Worm (Caenorhabditis elegans) whole organism, L2 larva: ENCODE measurements around the gene Y71H2AM.20.

Source experiments
- F13H6.1 ChIP-seq: sonication (generic microtip); optimal IDR thresholded peaks from 2 replicates; lab custom pipeline; 2016; ENCODE audit warnings: missing genetic modification characterization, missing compliant biosample characterization
- aly-2 ChIP-seq: fragments of 150-350 bp; optimal IDR thresholded peaks from 2 replicates; lab custom pipeline; 2014; ENCODE audit warnings: missing biosample characterization, missing genetic modification characterization
- ama-1 ChIP-seq: fragments of 150-350 bp; optimal IDR thresholded peaks from 2 replicates; lab custom pipeline; 2018; ENCODE audit warnings: inconsistent platforms
- blmp-1 ChIP-seq: sonication (generic microtip); optimal IDR thresholded peaks from 2 replicates; lab custom pipeline; 2017; ENCODE audit warnings: missing genetic modification characterization, mild to moderate bottlenecking, missing compliant biosample characterization, antibody characterized with exemption, moderate library complexity; ENCODE audit not compliant: insufficient read depth
- ceh-82 ChIP-seq: fragments of 150-350 bp; optimal IDR thresholded peaks from 2 replicates; lab custom pipeline; 2014; ENCODE audit warnings: missing biosample characterization, missing genetic modification characterization
- crh-2 ChIP-seq: sonication (generic microtip); optimal IDR thresholded peaks from 2 replicates; lab custom pipeline; 2017; ENCODE audit warnings: missing biosample characterization, missing genetic modification characterization
- elt-1 ChIP-seq: fragments of 150-350 bp; optimal IDR thresholded peaks from 2 replicates; lab custom pipeline; 2014; ENCODE audit warnings: missing biosample characterization, missing genetic modification characterization
- fos-1 ChIP-seq: fragments of 150-350 bp; optimal IDR thresholded peaks from 2 replicates; lab custom pipeline; 2014; ENCODE audit warnings: missing biosample characterization, missing genetic modification characterization
- gmeb-1 ChIP-seq: fragments of 150-350 bp; optimal IDR thresholded peaks from 2 replicates; lab custom pipeline; 2014; ENCODE audit warnings: missing biosample characterization, missing genetic modification characterization
- lsy-2 ChIP-seq, 2 experiments: fragments of 150-350 bp in 1 of 2; sonication (generic microtip) in 1 of 2; optimal IDR thresholded peaks; 2 replicates each; lab custom pipeline; 2014 to 2017; ENCODE audit warnings: missing biosample characterization in 2 of 2, missing genetic modification characterization in 2 of 2
- mab-5 ChIP-seq: fragments of 150-350 bp; optimal IDR thresholded peaks from 2 replicates; lab custom pipeline; 2014; ENCODE audit warnings: missing biosample characterization, missing genetic modification characterization
- mdl-1 ChIP-seq, 2 experiments: fragments of 150-350 bp in 1 of 2; sonication (generic microtip) in 1 of 2; optimal IDR thresholded peaks; 2 replicates each; lab custom pipeline; 2017; ENCODE audit warnings: missing biosample characterization in 2 of 2, missing genetic modification characterization in 2 of 2
- nhr-23 ChIP-seq: fragments of 150-350 bp; optimal IDR thresholded peaks from 2 replicates; lab custom pipeline; 2014; ENCODE audit warnings: missing biosample characterization, missing genetic modification reagents, missing genetic modification characterization
- skn-1 ChIP-seq: sonication (generic microtip); optimal IDR thresholded peaks from 2 replicates; lab custom pipeline; 2017; ENCODE audit warnings: missing biosample characterization, missing genetic modification characterization
- sma-9 ChIP-seq, 2 experiments: fragments of 150-350 bp in 1 of 2; sonication (generic microtip) in 1 of 2; optimal IDR thresholded peaks; 2 replicates each; lab custom pipeline; 2014 to 2016; ENCODE audit warnings: missing genetic modification characterization in 2 of 2, mild to moderate bottlenecking in 1 of 2, missing biosample characterization in 1 of 2, missing compliant biosample characterization in 1 of 2, missing genetic modification reagents in 1 of 2, moderate library complexity in 1 of 2
- snpc-4 ChIP-seq: fragments of 150-350 bp; optimal IDR thresholded peaks from 2 replicates; lab custom pipeline; 2014; ENCODE audit warnings: missing biosample characterization, missing genetic modification characterization
- ztf-1 ChIP-seq: fragments of 200-800 bp; sonication (Bioruptor generic); conservative IDR thresholded peaks from 2 replicates; pipeline ENCODE4 v1.3.6; 2022; ENCODE audit warnings: missing genetic modification characterization, missing compliant biosample characterization
- ztf-4 ChIP-seq: fragments of 150-350 bp; optimal IDR thresholded peaks from 2 replicates; lab custom pipeline; 2014; ENCODE audit warnings: missing biosample characterization, missing genetic modification characterization

Gene Y71H2AM.20

ce11 chrIII:2746553-2746952, 39.2 kb downstream of the Y71H2AM.20 start, which contains the start of gene Y71H2AM.14:
TSS of gene Y71H2AM.14 (minus strand) at chrIII:2746653.
- TF ChIP-seq ceh-82 (tag; lab: Kevin White, UChicago) (no peak), fos-1 (tag; lab: Kevin White, UChicago) (peak; percentile 51)

ce11 chrIII:2739469-2739868, 46.3 kb downstream of the Y71H2AM.20 start, which contains the start of gene cest-25:
TSS of gene cest-25 (minus strand) at chrIII:2739531.
- TF ChIP-seq ama-1 (lab: Kevin White, UChicago) (no peak), F13H6.1 (tag; lab: Kevin White, UChicago) (peak; percentile 29), elt-1 (no peak), blmp-1 (tag; lab: Kevin White, UChicago) (no peak), fos-1 (tag; lab: Kevin White, UChicago) (peak; percentile 89), mdl-1 (tag; optimal IDR thresholded peaks at IDR 0.05; lab: Kevin White, UChicago) (no peak), ztf-1 (GFP tag; lab: Robert Waterston, UW) (no peak), ztf-4 (no peak), mab-5 (tag; lab: Kevin White, UChicago) (no peak), nhr-23 (no peak), sma-9 (GFP tag; optimal IDR thresholded peaks at IDR 0.05; lab: Kevin White, UChicago) (peak; percentile 18), sma-9 (tag; optimal IDR thresholded peaks at IDR 0.05; lab: Kevin White, UChicago) (no peak), crh-2 (tag; lab: Kevin White, UChicago) (peak; percentile 52), lsy-2 (tag; optimal IDR thresholded peaks at IDR 0.05; lab: Kevin White, UChicago) (no peak), skn-1 (tag; lab: Kevin White, UChicago) (no peak)

- TF ChIP-seq fos-1 (tag; lab: Kevin White, UChicago) (peak; percentile 45), snpc-4 (tag; lab: Kevin White, UChicago) (no peak), gmeb-1 (tag; lab: Kevin White, UChicago) (no peak), elt-1 (no peak), aly-2 (tag; lab: Kevin White, UChicago) (no peak)
Observed at ce11 chrIII:2733606-2734183, 52.1 kb downstream of the Y71H2AM.20 start, which contains the start of gene Y71H2AM.12. TSS of gene Y71H2AM.12 (minus strand) at chrIII:2734091.
